Worm (Caenorhabditis elegans): ENCODE measurements around the gene fbxa-218.

Gene fbxa-218

ce11 chrIII:12466310-12466709 is 30.0 kb downstream of the fbxa-218 start, which contains the start of gene pstk-1:
Gene pstk-1 (plus strand): TSS chrIII:12466610.
- TF ChIP-seq elt-1 (tag; optimal IDR thresholded peaks at IDR 0.05) (no peak), sma-3 (GFP tag; optimal IDR thresholded peaks at IDR 0.05) (no peak), lin-11 (tag; optimal IDR thresholded peaks at IDR 0.05) (no peak), lin-39 (tag; optimal IDR thresholded peaks at IDR 0.05) (no peak), crh-2 (tag; optimal IDR thresholded peaks at IDR 0.05) (no peak), dmd-4 (tag; optimal IDR thresholded peaks at IDR 0.05) (no peak), elt-3 (tag; optimal IDR thresholded peaks at IDR 0.05) (no peak), mdl-1 (tag; optimal IDR thresholded peaks at IDR 0.05) (no peak), nhr-77 (tag; optimal IDR thresholded peaks at IDR 0.05) (no peak), ceh-82 (tag; optimal IDR thresholded peaks at IDR 0.05) (no peak), mbf-1 (tag; optimal IDR thresholded peaks at IDR 0.05) (no peak), peb-1 (tag; optimal IDR thresholded peaks at IDR 0.05) (no peak), nhr-10 (tag; optimal IDR thresholded peaks at IDR 0.05) (no peak), nhr-11 (tag; optimal IDR thresholded peaks at IDR 0.05) (no peak), egl-27 (tag; optimal IDR thresholded peaks at IDR 0.05) (no peak), nhr-21 (tag; optimal IDR thresholded peaks at IDR 0.05) (no peak), R02D3.7 (tag; optimal IDR thresholded peaks at IDR 0.05) (no peak), ztf-4 (tag; optimal IDR thresholded peaks at IDR 0.05) (no peak), sma-9 (GFP tag; optimal IDR thresholded peaks at IDR 0.05) (no peak), sma-9 (tag; optimal IDR thresholded peaks at IDR 0.05) (no peak)

DNA sequence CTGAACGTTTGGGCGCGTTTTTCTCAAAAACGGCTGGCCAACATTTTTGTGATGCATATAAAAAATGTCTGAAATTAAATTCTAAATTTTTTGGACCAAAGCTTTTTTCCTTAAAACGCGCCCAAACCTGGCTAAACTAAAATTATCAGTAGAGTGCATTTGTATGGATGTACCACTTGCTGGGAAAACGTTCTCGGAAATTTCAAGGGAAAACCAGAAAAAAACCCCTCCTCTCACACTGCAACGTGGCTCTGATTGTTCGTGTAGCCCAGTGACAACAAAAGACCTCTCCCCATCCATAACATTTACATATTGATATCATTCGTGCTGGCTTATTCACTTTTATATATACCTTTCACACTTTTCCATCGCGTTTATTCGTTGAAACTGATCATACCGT is 32.6 kb downstream of the fbxa-218 start, which contains the start of gene Y49E10.29:
Y49E10.29 (plus strand) TSS at position 301 of the 400 bp plus-strand sequence.
- TF ChIP-seq nhr-77 (tag; optimal IDR thresholded peaks at IDR 0.05) (no peak), crh-2 (tag; optimal IDR thresholded peaks at IDR 0.05) (no peak), Y55F3AM.14 (GFP tag; optimal IDR thresholded peaks at IDR 0.05) (no peak), nhr-237 (tag; optimal IDR thresholded peaks at IDR 0.05) (no peak), ztf-11 (tag; optimal IDR thresholded peaks at IDR 0.05) (no peak), nhr-25 (tag; optimal IDR thresholded peaks at IDR 0.05) (no peak), zag-1 (tag; optimal IDR thresholded peaks at IDR 0.05) (no peak), nhr-21 (tag; optimal IDR thresholded peaks at IDR 0.05) (no peak), aly-2 (tag; optimal IDR thresholded peaks at IDR 0.05) (no peak), dmd-4 (tag; optimal IDR thresholded peaks at IDR 0.05) (no peak), egl-27 (tag; optimal IDR thresholded peaks at IDR 0.05) (no peak), ama-1 (optimal IDR thresholded peaks at IDR 0.05) (no peak), blmp-1 (tag; optimal IDR thresholded peaks at IDR 0.05; ENCODE audit: insufficient read depth) (no peak), snpc-4 (tag; optimal IDR thresholded peaks at IDR 0.05) (no peak), peb-1 (tag; optimal IDR thresholded peaks at IDR 0.05) (no peak), skn-1 (tag; optimal IDR thresholded peaks at IDR 0.05) (no peak), nhr-11 (tag; optimal IDR thresholded peaks at IDR 0.05) (no peak)

ce11 chrIII:12469800-12470199 is 33.5 kb downstream of the fbxa-218 start:
- TF ChIP-seq blmp-1 (tag; optimal IDR thresholded peaks at IDR 0.05; ENCODE audit: insufficient read depth), result no peak
- no peak for TF ChIP-seq ceh-82 (tag; optimal IDR thresholded peaks at IDR 0.05)
- no peak for TF ChIP-seq lin-11 (tag; optimal IDR thresholded peaks at IDR 0.05)
- no peak for TF ChIP-seq nhr-129 (tag; optimal IDR thresholded peaks at IDR 0.05)
- 0 out of 2 replicates have a peak, but pooled peaks have one; percentile 8 for TF ChIP-seq ztf-1 (GFP tag; conservative IDR thresholded peaks at IDR 0.05)

DNA sequence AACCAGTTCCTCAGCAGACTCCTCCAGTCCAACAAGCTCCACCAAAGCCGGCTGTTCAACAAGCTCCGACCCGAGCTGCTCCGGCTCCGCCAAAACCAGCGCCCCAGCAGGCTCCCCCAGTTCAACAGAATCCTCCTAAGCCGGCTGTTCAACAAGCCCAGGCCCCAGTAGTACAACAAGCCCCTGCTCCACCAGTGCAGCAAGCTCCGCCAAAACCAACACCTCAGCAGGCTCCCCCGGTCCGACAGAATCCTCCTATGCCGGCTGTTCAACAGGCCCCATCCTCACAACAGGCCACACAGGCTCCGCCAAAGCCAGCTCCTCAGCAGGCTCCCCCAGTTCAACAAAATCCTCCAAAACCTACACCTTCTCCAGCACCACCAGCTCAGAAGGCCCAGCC is 34.3 kb downstream of the fbxa-218 start:
- TF ChIP-seq lsy-2 (tag; optimal IDR thresholded peaks at IDR 0.05), result no peak
- TF ChIP-seq fos-1 (tag; optimal IDR thresholded peaks at IDR 0.05), result no peak
- TF ChIP-seq R02D3.7 (tag; optimal IDR thresholded peaks at IDR 0.05), result no peak
- no peak for TF ChIP-seq nhr-10 (tag; optimal IDR thresholded peaks at IDR 0.05)
- no peak for TF ChIP-seq Y55F3AM.14 (GFP tag; optimal IDR thresholded peaks at IDR 0.05)

- peak; percentile 48 for TF ChIP-seq zag-1 (tag; optimal IDR thresholded peaks at IDR 0.05)
- no peak for TF ChIP-seq sem-4 (tag; optimal IDR thresholded peaks at IDR 0.05)
- TF ChIP-seq ZK546.5 (tag; optimal IDR thresholded peaks at IDR 0.05), result no peak
- no peak for TF ChIP-seq ztf-4 (tag; optimal IDR thresholded peaks at IDR 0.05)
- no peak for TF ChIP-seq skn-1 (tag; optimal IDR thresholded peaks at IDR 0.05)
- TF ChIP-seq unc-55 (GFP tag; optimal IDR thresholded peaks at IDR 0.05), result peak; percentile 75
- peak; percentile 48 for TF ChIP-seq crh-2 (tag; optimal IDR thresholded peaks at IDR 0.05)
- TF ChIP-seq lin-11 (tag; optimal IDR thresholded peaks at IDR 0.05), result peak; percentile 12
- TF ChIP-seq mab-5 (tag; optimal IDR thresholded peaks at IDR 0.05), result peak; percentile 2
- TF ChIP-seq dmd-4 (tag; optimal IDR thresholded peaks at IDR 0.05), result no peak
- no peak for TF ChIP-seq peb-1 (tag; optimal IDR thresholded peaks at IDR 0.05)
- no peak for TF ChIP-seq lin-39 (tag; optimal IDR thresholded peaks at IDR 0.05)
- no peak for TF ChIP-seq ztf-1 (GFP tag; conservative IDR thresholded peaks at IDR 0.05)
- TF ChIP-seq lsy-2 (tag; optimal IDR thresholded peaks at IDR 0.05), result peak in 1 of 2 experiments; percentile 53
- no peak for TF ChIP-seq egl-27 (tag; optimal IDR thresholded peaks at IDR 0.05)
- peak; percentile 13 for TF ChIP-seq fos-1 (tag; optimal IDR thresholded peaks at IDR 0.05)
- TF ChIP-seq ama-1 (optimal IDR thresholded peaks at IDR 0.05), result no peak
- no peak for TF ChIP-seq sma-9 (GFP tag; optimal IDR thresholded peaks at IDR 0.05)
- no peak for TF ChIP-seq sma-9 (tag; optimal IDR thresholded peaks at IDR 0.05)
- TF ChIP-seq unc-39 (tag; optimal IDR thresholded peaks at IDR 0.05), result no peak
- no peak for TF ChIP-seq alr-1 (tag; optimal IDR thresholded peaks at IDR 0.05)
- TF ChIP-seq nhr-25 (tag; optimal IDR thresholded peaks at IDR 0.05), result no peak
- TF ChIP-seq nhr-129 (tag; optimal IDR thresholded peaks at IDR 0.05), result peak; percentile 33
- TF ChIP-seq aly-2 (tag; optimal IDR thresholded peaks at IDR 0.05), result no peak
- TF ChIP-seq nhr-10 (tag; optimal IDR thresholded peaks at IDR 0.05), result no peak
- no peak for TF ChIP-seq unc-62 (GFP tag; optimal IDR thresholded peaks at IDR 0.05)
- peak; percentile 67 for TF ChIP-seq C34F6.9 (tag; optimal IDR thresholded peaks at IDR 0.05)
- TF ChIP-seq snpc-4 (tag; optimal IDR thresholded peaks at IDR 0.05), result no peak
- TF ChIP-seq mdl-1 (tag; optimal IDR thresholded peaks at IDR 0.05), result peak in 1 of 2 experiments; percentile 54
Measured at ce11 chrIII:12472497-12472896, 36.2 kb downstream of the fbxa-218 start, which contains the start of gene cccp-1. Gene cccp-1 (plus strand): TSS chrIII:12472873.

All from whole organism, L2 larva.